Worm (Caenorhabditis elegans): ENCODE data around the gene srbc-37.

Gene srbc-37

DNA sequence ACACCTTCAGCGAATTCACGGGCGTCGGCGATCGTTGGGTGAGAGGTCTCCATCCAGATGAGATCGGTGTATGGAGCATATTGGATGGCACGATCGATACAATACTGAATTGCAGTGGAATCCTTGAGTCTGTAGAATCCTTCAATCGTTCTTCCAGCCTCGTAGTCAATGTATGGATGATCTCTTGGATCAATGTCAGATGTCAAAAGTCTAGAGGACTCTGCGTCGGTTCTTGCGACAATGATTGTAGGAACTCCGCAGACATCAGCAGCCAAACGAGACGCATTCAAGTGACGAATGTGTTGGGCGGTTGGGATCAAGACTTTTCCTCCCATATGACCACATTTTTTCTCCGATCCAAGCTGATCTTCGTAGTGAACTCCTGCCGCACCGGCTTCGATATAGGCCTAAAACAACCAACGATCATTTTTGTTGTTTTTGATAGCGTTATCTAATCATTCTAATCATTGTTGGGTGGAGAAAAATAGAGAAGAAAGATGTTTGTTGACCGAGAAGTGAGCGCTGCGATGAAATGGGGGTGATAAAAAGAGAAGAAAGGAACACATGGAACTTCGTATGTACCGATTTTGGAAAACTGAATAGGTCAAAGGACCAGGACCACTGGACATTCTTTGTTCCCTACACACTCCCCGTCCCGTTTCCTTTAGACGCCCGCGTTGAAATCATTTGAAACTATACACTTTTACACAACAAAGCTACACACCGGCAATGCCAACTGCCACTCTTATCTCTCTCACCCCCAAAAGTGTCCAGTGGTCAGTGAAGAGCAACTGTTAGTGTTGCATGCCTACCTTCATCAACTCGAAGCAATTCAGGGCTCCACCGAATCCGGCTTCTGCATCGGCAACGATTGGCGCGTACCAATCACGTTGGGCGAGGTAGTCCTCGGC lies 24.5 kb downstream of the srbc-37 start (continued):
- TF ChIP-seq nhr-179 (tag; optimal IDR thresholded peaks at IDR 0.05) (no peak), athp-1 (tag; optimal IDR thresholded peaks at IDR 0.05) (no peak), ceh-27 (GFP tag; optimal IDR thresholded peaks at IDR 0.05) (no peak), K11D2.4 (GFP tag; IDR thresholded peaks at IDR 0.05) (peak; percentile 32; the same call in 1 of the 2 replicates), hmg-1.2 (GFP tag; IDR thresholded peaks at IDR 0.05) (no peak), ztf-18 (tag; optimal IDR thresholded peaks at IDR 0.05) (no peak), bed-1 (GFP tag; IDR thresholded peaks at IDR 0.05) (no peak), Y56A3A.18 (GFP tag; IDR thresholded peaks at IDR 0.05) (peak; percentile 41; the same call in 1 of the 2 replicates), B0336.3 (GFP tag; IDR thresholded peaks at IDR 0.05) (peak; percentile 7; the same call in 1 of the 2 replicates), cebp-1 (GFP tag; IDR thresholded peaks at IDR 0.05) (no peak; the same call in 1 of the 2 replicates), cebp-1 (tag; optimal IDR thresholded peaks at IDR 0.05) (no peak), mes-4 (tag; optimal IDR thresholded peaks at IDR 0.05) (no peak), F33H1.4 (GFP tag; IDR thresholded peaks at IDR 0.05) (no peak), F10E7.11 (tag; optimal IDR thresholded peaks at IDR 0.05) (no peak), Y53G8AR.9 (GFP tag; conservative IDR thresholded peaks at IDR 0.05) (peak; percentile 35; the same call in 1 of the 2 replicates), hlh-26 (GFP tag; conservative IDR thresholded peaks at IDR 0.05) (no peak), pbrm-1 (GFP tag; IDR thresholded peaks at IDR 0.05) (no peak), T26A5.8 (tag; optimal IDR thresholded peaks at IDR 0.05) (no peak), ama-1 (optimal IDR thresholded peaks at IDR 0.05) (peak; percentile 38), ama-1 (GFP tag; optimal IDR thresholded peaks at IDR 0.05) (no peak), ceh-79 (tag; optimal IDR thresholded peaks at IDR 0.05) (no peak), nfya-1 (tag; optimal IDR thresholded peaks at IDR 0.05; ENCODE audit: borderline replicate concordance, insufficient read depth) (no peak), K12H6.12 (tag; optimal IDR thresholded peaks at IDR 0.05) (peak; percentile 1), nhr-90 (tag; optimal IDR thresholded peaks at IDR 0.05) (no peak), ccch-3 (GFP tag; optimal IDR thresholded peaks at IDR 0.05) (no peak), bed-2 (GFP tag; IDR thresholded peaks at IDR 0.05) (no peak), C17E4.6 (GFP tag; IDR thresholded peaks at IDR 0.05) (no peak), ztf-6 (GFP tag; IDR thresholded peaks at IDR 0.05) (no peak)

DNA sequence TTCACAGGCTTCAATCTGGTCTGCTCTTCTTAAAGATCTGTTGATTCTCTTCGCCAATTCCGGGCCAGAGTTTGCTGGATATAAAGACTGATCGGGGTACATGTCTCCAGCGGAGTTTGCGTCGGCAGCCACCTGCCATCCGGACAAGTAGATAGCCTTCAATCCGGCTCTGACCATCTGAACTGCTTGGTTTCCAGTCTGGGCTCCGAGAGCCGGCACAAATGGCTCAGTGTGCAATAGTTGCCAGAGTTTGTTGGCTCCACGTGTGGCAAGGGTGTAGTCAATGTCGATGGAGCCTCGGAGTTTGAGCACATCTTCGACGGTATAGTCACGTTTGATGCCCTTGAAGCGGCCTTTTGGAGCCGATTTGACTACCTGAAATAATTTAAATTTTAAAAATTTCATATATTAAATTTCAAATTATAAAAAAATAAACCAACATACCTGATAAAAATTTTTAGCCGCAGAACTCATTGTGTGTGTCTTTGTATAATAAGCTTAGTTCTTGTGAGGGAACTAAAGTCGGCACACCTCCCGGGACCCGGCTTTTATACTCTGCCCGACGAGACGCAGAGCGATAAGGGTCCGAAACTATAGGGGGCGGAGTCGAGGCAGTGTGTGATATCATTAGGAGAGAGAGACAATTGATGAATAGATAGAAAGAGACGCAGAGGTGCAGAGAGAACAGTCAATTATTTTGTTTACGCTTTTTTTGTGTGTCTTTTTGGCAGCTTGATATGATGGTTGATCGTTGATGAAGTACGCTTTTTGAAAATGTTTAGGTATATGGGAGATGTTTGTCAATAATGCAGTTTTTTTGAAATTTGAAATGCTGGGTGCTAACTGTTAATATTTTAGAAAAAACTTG lies 25.4 kb downstream of the srbc-37 start, which contains the start of the genes icl-1 and srh-2:
TSS of gene icl-1 (minus strand) at position 521 of the 868 bp plus-strand sequence.
TSS of gene srh-2 (plus strand) at position 818 of the 868 bp plus-strand sequence.
- peak; percentile 79 for TF ChIP-seq zfh-2 (GFP tag; conservative IDR thresholded peaks at IDR 0.05)
- TF ChIP-seq C06A6.2 (GFP tag; conservative IDR thresholded peaks at IDR 0.05): peak; percentile 23; the same call in 1 of the 2 replicates
- TF ChIP-seq snpc-4 (GFP tag; optimal IDR thresholded peaks at IDR 0.05): no peak
- TF ChIP-seq snpc-4 (tag; optimal IDR thresholded peaks at IDR 0.05): no peak
- TF ChIP-seq F33H1.4 (GFP tag; IDR thresholded peaks at IDR 0.05): no peak
- no peak for TF ChIP-seq F37B4.10 (GFP tag; IDR thresholded peaks at IDR 0.05)
- no peak for TF ChIP-seq egl-44 (GFP tag; IDR thresholded peaks at IDR 0.05)
- no peak for TF ChIP-seq unc-62 (GFP tag; optimal IDR thresholded peaks at IDR 0.05)
- no peak for TF ChIP-seq mel-28 (tag; optimal IDR thresholded peaks at IDR 0.05; ENCODE audit: borderline replicate concordance)
- TF ChIP-seq snpc-3.4 (tag; optimal IDR thresholded peaks at IDR 0.05): no peak
- TF ChIP-seq attf-5 (GFP tag; optimal IDR thresholded peaks at IDR 0.05): no peak
- no peak for TF ChIP-seq C17E4.6 (GFP tag; IDR thresholded peaks at IDR 0.05)
- no peak for TF ChIP-seq Y79H2A.3 (GFP tag; conservative IDR thresholded peaks at IDR 0.05)
- peak; percentile 74; the same call in 1 of the 2 replicates for TF ChIP-seq B0336.3 (GFP tag; IDR thresholded peaks at IDR 0.05)
- TF ChIP-seq hlh-12 (tag; optimal IDR thresholded peaks at IDR 0.05): no peak
- TF ChIP-seq ztf-6 (GFP tag; IDR thresholded peaks at IDR 0.05): no peak
- TF ChIP-seq nhr-27 (tag; optimal IDR thresholded peaks at IDR 0.05): no peak
- peak in 1 of 2 experiments; percentile 41 for TF ChIP-seq rec-8 (tag; optimal IDR thresholded peaks at IDR 0.05)
- TF ChIP-seq tlf-1 (GFP tag; optimal IDR thresholded peaks at IDR 0.05): peak; percentile 21
- no peak for TF ChIP-seq lsy-27 (tag; optimal IDR thresholded peaks at IDR 0.05; ENCODE audit: borderline replicate concordance, insufficient read depth)
- TF ChIP-seq D2030.7 (GFP tag; IDR thresholded peaks at IDR 0.05): no peak
